Worm (Caenorhabditis elegans): ENCODE data around the gene C01G5.5.

Gene C01G5.5

DNA sequence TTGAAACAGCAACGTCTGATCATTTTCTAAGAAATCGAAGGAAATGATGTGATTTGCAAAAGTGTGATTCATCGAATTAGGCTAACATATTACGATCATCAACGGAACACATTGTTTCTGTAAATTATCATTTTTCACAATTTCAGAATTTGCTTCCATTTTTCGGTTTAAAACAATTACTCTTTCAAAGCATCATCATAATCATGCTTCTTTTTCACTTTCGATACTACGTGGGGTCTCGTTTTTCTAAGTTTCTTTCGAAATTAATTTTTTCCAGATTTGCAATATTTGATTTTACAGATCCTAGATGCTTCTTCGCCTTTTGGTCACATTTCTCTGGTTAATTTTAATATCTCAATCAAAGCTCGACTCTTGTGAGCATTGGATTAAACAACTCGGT is 44.2 kb upstream of the C01G5.5 start, which contains the start of gene tyr-6:
tyr-6 (plus strand) TSS at position 301 of the 400 bp plus-strand sequence.
- TF ChIP-seq die-1 (tag; optimal IDR thresholded peaks at IDR 0.05) (no peak), egrh-3 (GFP tag; IDR thresholded peaks at IDR 0.05) (no peak), C06A6.2 (GFP tag; conservative IDR thresholded peaks at IDR 0.05) (no peak), D2030.7 (GFP tag; IDR thresholded peaks at IDR 0.05) (no peak), unc-62 (GFP tag; optimal IDR thresholded peaks at IDR 0.05) (no peak), fkh-3 (tag; optimal IDR thresholded peaks at IDR 0.05) (no peak), B0035.1 (tag; optimal IDR thresholded peaks at IDR 0.05) (no peak), ceh-79 (tag; optimal IDR thresholded peaks at IDR 0.05) (no peak), chd-7 (tag; optimal IDR thresholded peaks at IDR 0.05) (no peak)

DNA sequence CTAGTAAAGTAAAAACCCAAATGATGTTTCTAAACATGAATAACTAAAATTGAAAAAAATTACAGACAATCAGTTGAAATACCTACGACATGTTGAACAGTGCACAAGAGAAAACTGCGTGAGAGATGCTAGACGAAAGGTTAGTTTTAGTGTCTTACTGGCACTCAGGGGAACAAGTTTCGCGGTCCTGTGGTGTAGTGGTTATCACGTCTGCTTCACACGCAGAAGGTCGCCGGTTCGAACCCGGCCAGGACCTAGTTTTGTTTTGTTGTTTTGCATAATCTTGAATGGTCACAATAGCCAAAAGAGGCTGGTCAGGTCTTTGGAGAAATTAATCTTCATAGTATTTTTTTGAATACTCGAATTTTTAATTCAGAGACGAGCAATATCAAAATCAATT is 43.4 kb upstream of the C01G5.5 start:
- TF ChIP-seq pbrm-1 (GFP tag; IDR thresholded peaks at IDR 0.05) (peak; percentile 74), hlh-26 (GFP tag; conservative IDR thresholded peaks at IDR 0.05) (no peak), sdz-38 (tag; optimal IDR thresholded peaks at IDR 0.05) (no peak), unc-130 (GFP tag; optimal IDR thresholded peaks at IDR 0.05) (peak; percentile 4), die-1 (tag; optimal IDR thresholded peaks at IDR 0.05) (peak; percentile 73), ztf-18 (tag; optimal IDR thresholded peaks at IDR 0.05) (peak; percentile 62), mel-28 (tag; optimal IDR thresholded peaks at IDR 0.05; ENCODE audit: borderline replicate concordance) (no peak), ceh-27 (GFP tag; optimal IDR thresholded peaks at IDR 0.05) (peak; percentile 60), madf-10 (tag; optimal IDR thresholded peaks at IDR 0.05) (peak; percentile 66), dpl-1 (GFP tag; optimal IDR thresholded peaks at IDR 0.05) (no peak), F39B2.1 (GFP tag; IDR thresholded peaks at IDR 0.05) (0 out of 2 replicates have a peak, but pooled peaks have one; percentile 57), ets-4 (GFP tag; optimal IDR thresholded peaks at IDR 0.05) (no peak), akir-1 (GFP tag; optimal IDR thresholded peaks at IDR 0.05) (no peak), dox-1 (GFP tag; IDR thresholded peaks at IDR 0.05) (no peak; the same call in 1 of the 2 replicates), let-607 (tag; optimal IDR thresholded peaks at IDR 0.05) (peak in 1 of 2 experiments; percentile 20), let-526 (GFP tag; IDR thresholded peaks at IDR 0.05) (peak; percentile 72; the same call in 1 of the 2 replicates), lin-54 (GFP tag; optimal IDR thresholded peaks at IDR 0.05) (peak; percentile 60), gei-17 (GFP tag; optimal IDR thresholded peaks at IDR 0.05) (no peak), lin-40 (tag; optimal IDR thresholded peaks at IDR 0.05) (peak; percentile 46), ceh-100 (GFP tag; IDR thresholded peaks at IDR 0.05) (0 out of 2 replicates have a peak, but pooled peaks have one; percentile 31), Y53G8AR.9 (GFP tag; conservative IDR thresholded peaks at IDR 0.05) (peak; percentile 57; the same call in 1 of the 2 replicates), F33H1.4 (GFP tag; IDR thresholded peaks at IDR 0.05) (0 out of 2 replicates have a peak, but pooled peaks have one; percentile 16), D2030.7 (GFP tag; IDR thresholded peaks at IDR 0.05) (no peak), egl-44 (GFP tag; IDR thresholded peaks at IDR 0.05) (peak; percentile 75; the same call in 1 of the 2 replicates), attf-6 (GFP tag; IDR thresholded peaks at IDR 0.05) (peak; percentile 80), ccch-3 (GFP tag; optimal IDR thresholded peaks at IDR 0.05) (no peak), nhr-90 (tag; optimal IDR thresholded peaks at IDR 0.05) (peak; percentile 75), ceh-58 (GFP tag; IDR thresholded peaks at IDR 0.05) (no peak), ceh-91 (GFP tag; IDR thresholded peaks at IDR 0.05) (no peak), cebp-2 (GFP tag; IDR thresholded peaks at IDR 0.05) (no peak), F52B5.7 (tag; optimal IDR thresholded peaks at IDR 0.05) (no peak), fkh-3 (tag; optimal IDR thresholded peaks at IDR 0.05) (no peak), Y67H2A.10 (GFP tag; conservative IDR thresholded peaks at IDR 0.05) (no peak; the same call in 1 of the 2 replicates), bed-1 (GFP tag; IDR thresholded peaks at IDR 0.05) (no peak), Y53F4B.3 (GFP tag; IDR thresholded peaks at IDR 0.05) (peak; percentile 35; the same call in 1 of the 2 replicates), lir-1 (GFP tag; conservative IDR thresholded peaks at IDR 0.05) (no peak), repo-1 (tag; optimal IDR thresholded peaks at IDR 0.05) (peak; percentile 43), chd-7 (tag; optimal IDR thresholded peaks at IDR 0.05) (no peak), F57C9.4 (tag; optimal IDR thresholded peaks at IDR 0.05) (no peak), madf-3 (GFP tag; IDR thresholded peaks at IDR 0.05) (0 out of 2 replicates have a peak, but pooled peaks have one; percentile 55), rec-8 (tag; optimal IDR thresholded peaks at IDR 0.05) (peak; percentile 45 to 46)

Measured in whole organism, young adult.